Worm (Caenorhabditis elegans) whole organism, mixed stage, embryonic: ENCODE results near the gene pgp-1.
A peak's percentile ranks its signal among the peaks of the same experiment; 100 is the strongest.

ENCODE experiments used
- elt-1 ChIP-seq: sonication (generic microtip); optimal IDR thresholded peaks from 2 replicates; lab custom pipeline; 2017; ENCODE audit warnings: missing genetic modification characterization, mild to moderate bottlenecking, missing compliant biosample characterization, antibody characterized with exemption, moderate library complexity, borderline replicate concordance; ENCODE audit not compliant: insufficient read depth
- elt-3 ChIP-seq: fragments of 150-350 bp; optimal IDR thresholded peaks from 2 replicates; lab custom pipeline; 2014; ENCODE audit warnings: missing biosample characterization, missing genetic modification characterization
- flh-1 ChIP-seq: fragments of 200-800 bp; sonication (Bioruptor generic); optimal IDR thresholded peaks from 2 replicates; lab custom pipeline; 2018; ENCODE audit warnings: mild to moderate bottlenecking, missing genetic modification characterization, moderate library complexity, missing compliant biosample characterization
- lin-32 ChIP-seq: fragments of 200-800 bp; sonication (Bioruptor generic); optimal IDR thresholded peaks from 2 replicates; lab custom pipeline; 2018; ENCODE audit warnings: mild to moderate bottlenecking, missing genetic modification characterization, missing compliant biosample characterization
- lsy-2 ChIP-seq: fragments of 150-350 bp; optimal IDR thresholded peaks from 2 replicates; lab custom pipeline; 2014; ENCODE audit warnings: missing biosample characterization, missing genetic modification characterization
- mls-2 ChIP-seq: sonication (generic microtip); optimal IDR thresholded peaks from 2 replicates; lab custom pipeline; 2016; ENCODE audit warnings: mild to moderate bottlenecking, missing genetic modification characterization, moderate library complexity, missing compliant biosample characterization
- nhr-237 ChIP-seq: fragments of 150-350 bp; optimal IDR thresholded peaks from 2 replicates; lab custom pipeline; 2014; ENCODE audit warnings: missing biosample characterization, missing genetic modification characterization
- nhr-28 ChIP-seq: fragments of 150-350 bp; optimal IDR thresholded peaks from 2 replicates; lab custom pipeline; 2014; ENCODE audit warnings: missing biosample characterization, missing genetic modification characterization
- nhr-76 ChIP-seq: sonication (generic microtip); optimal IDR thresholded peaks from 2 replicates; lab custom pipeline; 2017; ENCODE audit warnings: missing biosample characterization, missing genetic modification characterization
- sem-2 ChIP-seq: fragments of 200-800 bp; sonication (Bioruptor generic); optimal IDR thresholded peaks from 2 replicates; lab custom pipeline; 2018; ENCODE audit warnings: mild to moderate bottlenecking, missing genetic modification characterization, missing compliant biosample characterization
- snpc-4 ChIP-seq: fragments of 150-350 bp; optimal IDR thresholded peaks from 2 replicates; lab custom pipeline; 2014; ENCODE audit warnings: missing biosample characterization, missing genetic modification characterization
- unc-39 ChIP-seq: fragments of 150-350 bp; optimal IDR thresholded peaks from 2 replicates; lab custom pipeline; 2014; ENCODE audit warnings: missing biosample characterization, missing genetic modification characterization
- unc-62 ChIP-seq: fragments of 150-350 bp; optimal IDR thresholded peaks from 2 replicates; lab custom pipeline; 2014; ENCODE audit warnings: missing biosample characterization, missing genetic modification reagents, missing genetic modification characterization

DNA sequence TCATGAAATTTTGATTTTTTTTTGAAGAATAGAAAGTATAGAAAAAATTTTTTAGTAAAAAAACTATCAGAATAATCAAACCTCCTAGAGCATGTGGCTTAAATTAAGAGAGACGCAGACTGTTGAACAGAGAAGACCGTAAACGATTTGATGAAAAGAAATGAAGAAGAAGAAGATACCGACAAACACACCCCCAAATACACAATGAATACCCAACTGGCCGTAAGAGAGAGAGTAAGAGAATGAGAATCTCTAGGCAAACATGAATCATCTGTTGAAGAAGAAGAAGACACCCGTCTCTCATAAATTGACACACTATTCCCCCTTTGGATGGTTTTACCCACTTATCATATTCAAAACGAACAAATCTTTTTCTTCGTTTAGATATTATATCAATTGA lies 34.9 kb upstream of the pgp-1 start:
- TF ChIP-seq lsy-2 (tag; lab: Kevin White, UChicago) (no peak), elt-1 (tag; lab: Kevin White, UChicago) (no peak), unc-39 (tag; lab: Kevin White, UChicago) (no peak), unc-62 (peak; percentile 29), sem-2 (GFP tag; lab: Kevin White, UChicago) (no peak), nhr-76 (tag; lab: Kevin White, UChicago) (no peak), elt-3 (tag; lab: Kevin White, UChicago) (no peak), nhr-28 (no peak), lin-32 (no peak), flh-1 (GFP tag; lab: Kevin White, UChicago) (no peak), mls-2 (tag; lab: Kevin White, UChicago) (no peak), snpc-4 (no peak), nhr-237 (no peak)
